Fruit fly (Drosophila melanogaster): ENCODE results near the gene eff.

Gene eff

DNA sequence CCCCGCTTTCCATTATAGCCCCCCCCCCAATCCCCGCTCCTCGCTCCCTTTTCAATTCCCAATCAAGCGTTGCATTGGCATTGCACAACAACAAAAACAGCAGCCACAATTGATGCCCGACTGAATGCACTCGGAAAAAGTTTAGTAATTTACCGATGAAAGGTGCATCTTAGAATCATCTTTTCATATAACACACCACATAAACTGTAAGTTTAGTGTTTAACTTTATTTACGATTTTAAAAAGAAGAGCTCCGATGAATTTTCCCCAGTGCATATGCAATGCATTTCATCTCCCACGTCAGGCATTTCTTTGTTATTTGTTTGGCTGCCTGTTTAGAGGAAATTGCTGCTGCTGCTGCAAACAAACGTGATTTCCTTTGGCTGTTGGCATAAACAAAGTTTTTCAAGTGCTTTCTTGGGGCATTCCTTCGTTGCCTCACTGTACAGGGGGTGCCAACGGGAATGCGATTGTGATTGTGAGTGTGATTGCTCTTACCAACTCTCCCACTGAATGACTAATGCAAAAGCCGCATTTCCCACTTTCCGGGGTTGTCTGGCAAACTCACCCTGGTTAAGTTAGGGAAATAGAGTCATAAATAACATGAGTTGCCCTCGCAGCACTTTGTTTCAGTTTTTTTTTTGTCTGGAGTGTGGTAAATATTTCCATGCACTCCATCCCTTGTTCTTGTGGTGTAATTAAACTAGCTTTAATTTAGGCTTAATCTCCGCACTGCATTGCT lies 48.7 kb downstream of the eff start (continued):
- peak; percentile 35 for TF ChIP-seq CG18764 (GFP tag; optimal IDR thresholded peaks at IDR 0.05)
- TF ChIP-seq pita (GFP tag; optimal IDR thresholded peaks at IDR 0.05), result no peak
- peak; percentile 67 for TF ChIP-seq CG8944 (GFP tag; optimal IDR thresholded peaks at IDR 0.05)
- TF ChIP-seq chinmo (GFP tag; IDR thresholded peaks at IDR 0.05; ENCODE audit: partially characterized antibody), result no peak
- no peak for TF ChIP-seq cas (GFP tag; IDR thresholded peaks at IDR 0.05)
- peak; percentile 35 for TF ChIP-seq disco-r (GFP tag; optimal IDR thresholded peaks at IDR 0.05)
- TF ChIP-seq Fer1 (GFP tag; optimal IDR thresholded peaks at IDR 0.05), result no peak
- TF ChIP-seq Aef1 (GFP tag; IDR thresholded peaks at IDR 0.05), result peak; percentile 33; the same call in 2 of the 3 replicates
- peak; percentile 75 for TF ChIP-seq CG2875 (GFP tag; optimal IDR thresholded peaks at IDR 0.05)
- no peak for TF ChIP-seq HmgZ (tag; optimal IDR thresholded peaks at IDR 0.05)
- TF ChIP-seq exex (tag; optimal IDR thresholded peaks at IDR 0.05), result no peak
- TF ChIP-seq tap (tag; optimal IDR thresholded peaks at IDR 0.05), result peak; percentile 57
- no peak; the same call in 2 of the 3 replicates for TF ChIP-seq ase (GFP tag; IDR thresholded peaks at IDR 0.05)
- no peak for TF ChIP-seq HLH54F (GFP tag; optimal IDR thresholded peaks at IDR 0.05)
- TF ChIP-seq Sox100B (GFP tag; optimal IDR thresholded peaks at IDR 0.05), result peak; percentile 67
- TF ChIP-seq CG10267 (tag; optimal IDR thresholded peaks at IDR 0.05), result peak; percentile 71
- TF ChIP-seq Sox102F (GFP tag; optimal IDR thresholded peaks at IDR 0.05), result peak; percentile 85

dm6 chr3R:14691019-14691777 lies 49.9 kb downstream of the eff start:
- TF ChIP-seq CkIIα-i1 (GFP tag; IDR thresholded peaks at IDR 0.05), result no peak
- peak; percentile 15 for TF ChIP-seq Oli (tag; optimal IDR thresholded peaks at IDR 0.05)
- TF ChIP-seq cato (GFP tag; optimal IDR thresholded peaks at IDR 0.05; ENCODE audit: borderline replicate concordance), result no peak
- TF ChIP-seq Ssrp (tag; optimal IDR thresholded peaks at IDR 0.05), result peak; percentile 28
- TF ChIP-seq hkb (optimal IDR thresholded peaks at IDR 0.05), result no peak
- TF ChIP-seq hkb (GFP tag; IDR thresholded peaks at IDR 0.05), result no peak
- no peak for TF ChIP-seq CG12299 (tag; optimal IDR thresholded peaks at IDR 0.05)
- no peak for TF ChIP-seq CG15514 (GFP tag; optimal IDR thresholded peaks at IDR 0.05)
- TF ChIP-seq CG17359 (tag; optimal IDR thresholded peaks at IDR 0.05), result peak; percentile 4
- TF ChIP-seq tio (GFP tag; optimal IDR thresholded peaks at IDR 0.05), result peak; percentile 28
- TF ChIP-seq CG12391 (tag; optimal IDR thresholded peaks at IDR 0.05), result peak; percentile 18
- no peak for TF ChIP-seq croc (GFP tag; conservative IDR thresholded peaks at IDR 0.05)
- no peak for TF ChIP-seq CG9817 (tag; optimal IDR thresholded peaks at IDR 0.05)
- TF ChIP-seq prd (optimal IDR thresholded peaks at IDR 0.05), result no peak
- TF ChIP-seq prd (GFP tag; IDR thresholded peaks at IDR 0.05), result no peak
- no peak for TF ChIP-seq Taf1 (GFP tag; IDR thresholded peaks at IDR 0.05)
- peak in 1 of 3 experiments; percentile 29 for TF ChIP-seq lola (GFP tag; optimal IDR thresholded peaks at IDR 0.05)
- no peak for TF ChIP-seq CG30431 (GFP tag; optimal IDR thresholded peaks at IDR 0.05)
- no peak for TF ChIP-seq CG15269 (tag; optimal IDR thresholded peaks at IDR 0.05)
- 0 out of 3 replicates have a peak, but pooled peaks have one; percentile 22 for TF ChIP-seq CG3726 (GFP tag; IDR thresholded peaks at IDR 0.05)
- no peak for TF ChIP-seq wdn (GFP tag; IDR thresholded peaks at IDR 0.05)
- peak; percentile 17 for TF ChIP-seq CG15601 (tag; optimal IDR thresholded peaks at IDR 0.05)
- TF ChIP-seq lov (optimal IDR thresholded peaks at IDR 0.05), result no peak
- no peak for TF ChIP-seq lov (GFP tag; IDR thresholded peaks at IDR 0.05)
- TF ChIP-seq kah (GFP tag; optimal IDR thresholded peaks at IDR 0.05), result no peak
- no peak for TF ChIP-seq ap (GFP tag; IDR thresholded peaks at IDR 0.05)
- no peak for TF ChIP-seq Nf-YB (GFP tag; optimal IDR thresholded peaks at IDR 0.05)
- no peak for TF ChIP-seq ham (GFP tag; IDR thresholded peaks at IDR 0.05)
- TF ChIP-seq CG10274 (GFP tag; optimal IDR thresholded peaks at IDR 0.05), result no peak
- TF ChIP-seq mirr (GFP tag; optimal IDR thresholded peaks at IDR 0.05), result no peak
- TF ChIP-seq CG13123 (GFP tag; optimal IDR thresholded peaks at IDR 0.05), result no peak
- TF ChIP-seq Sox100B (GFP tag; optimal IDR thresholded peaks at IDR 0.05), result no peak

Measured in whole organism, embryonic.